Fruit fly (Drosophila melanogaster) whole organism, embryonic: Measurements from ENCODE around the gene yellow-e2.

Experiments used
- Bgb ChIP-seq: fragments of 200-800 bp; sonication (Bioruptor generic); IDR thresholded peaks from 2 replicates; pipeline ENCODE4 v1.3.6; 2022; ENCODE audit warnings: missing biosample characterization, missing genetic modification characterization; ENCODE audit not compliant: partially characterized antibody
- Bteb2 ChIP-seq: fragments of 200-800 bp; sonication (Bioruptor generic); optimal IDR thresholded peaks from 2 replicates; lab custom pipeline; 2016; ENCODE audit warnings: missing biosample characterization, missing genetic modification characterization
- CG10147 ChIP-seq: fragments of 200-800 bp; sonication (Bioruptor generic); optimal IDR thresholded peaks from 2 replicates; lab custom pipeline; 2019; ENCODE audit warnings: missing biosample characterization, mild to moderate bottlenecking, missing genetic modification characterization, moderate library complexity
- CG10267 ChIP-seq: fragments of 200-800 bp; sonication (Bioruptor generic); optimal IDR thresholded peaks from 2 replicates; lab custom pipeline; 2018; ENCODE audit warnings: missing biosample characterization, mild to moderate bottlenecking, missing genetic modification characterization, moderate library complexity
- CG12155 ChIP-seq: fragments of 200-800 bp; sonication (Bioruptor generic); optimal IDR thresholded peaks from 3 replicates; lab custom pipeline; 2016; ENCODE audit warnings: missing biosample characterization, missing genetic modification characterization
- CG13775 ChIP-seq: fragments of 200-800 bp; sonication (Bioruptor generic); optimal IDR thresholded peaks from 3 replicates; lab custom pipeline; 2017; ENCODE audit warnings: missing biosample characterization, mild to moderate bottlenecking, missing genetic modification characterization
- CG1529 ChIP-seq: fragments of 200-800 bp; sonication (Bioruptor generic); optimal IDR thresholded peaks from 3 replicates; lab custom pipeline; 2018; ENCODE audit warnings: missing biosample characterization, missing genetic modification characterization
- CG15479 ChIP-seq: fragments of 200-800 bp; sonication (Bioruptor generic); optimal IDR thresholded peaks from 3 replicates; lab custom pipeline; 2019; ENCODE audit warnings: missing biosample characterization, mild to moderate bottlenecking, missing genetic modification characterization, moderate library complexity
- CG16813 ChIP-seq: fragments of 200-800 bp; sonication (Bioruptor generic); IDR thresholded peaks from 3 replicates; pipeline ENCODE4 v1.3.6; 2022; ENCODE audit warnings: missing biosample characterization, missing genetic modification characterization; ENCODE audit not compliant: partially characterized antibody
- CG16863 ChIP-seq: fragments of 200-800 bp; sonication (Bioruptor generic); optimal IDR thresholded peaks from 3 replicates; lab custom pipeline; 2016; ENCODE audit warnings: missing biosample characterization, missing genetic modification characterization
- CG17328 ChIP-seq: fragments of 200-800 bp; sonication (Bioruptor generic); IDR thresholded peaks from 2 replicates; pipeline ENCODE4 v1.3.6; 2022; ENCODE audit warnings: missing biosample characterization, missing genetic modification characterization
- CG18011 ChIP-seq: fragments of 200-800 bp; sonication (Bioruptor generic); optimal IDR thresholded peaks from 2 replicates; lab custom pipeline; 2017; ENCODE audit warnings: missing biosample characterization, missing genetic modification characterization, mild to moderate bottlenecking, moderate library complexity, missing genotype
- CG18262 ChIP-seq: fragments of 200-800 bp; optimal IDR thresholded peaks from 3 replicates; lab custom pipeline; 2019; ENCODE audit warnings: missing biosample characterization, mild to moderate bottlenecking, missing genetic modification characterization, moderate library complexity
- CG18599 ChIP-seq: fragments of 200-800 bp; sonication (Bioruptor generic); optimal IDR thresholded peaks from 3 replicates; lab custom pipeline; 2017; ENCODE audit warnings: missing biosample characterization, missing genetic modification characterization, mild to moderate bottlenecking, moderate library complexity, missing genetic modification reagents
- CG18619 ChIP-seq: fragments of 200-800 bp; sonication (Bioruptor generic); optimal IDR thresholded peaks from 3 replicates; lab custom pipeline; 2017; ENCODE audit warnings: missing biosample characterization, mild to moderate bottlenecking, missing genetic modification characterization
- CG2712 ChIP-seq: fragments of 200-800 bp; optimal IDR thresholded peaks from 3 replicates; lab custom pipeline; 2019; ENCODE audit warnings: missing biosample characterization, mild to moderate bottlenecking, missing genetic modification characterization, moderate library complexity
- CG3163 ChIP-seq: fragments of 200-800 bp; sonication (Bioruptor generic); optimal IDR thresholded peaks from 3 replicates; lab custom pipeline; 2016; ENCODE audit warnings: missing biosample characterization, missing genetic modification characterization
- CG3838 ChIP-seq: fragments of 200-800 bp; sonication (Bioruptor generic); optimal IDR thresholded peaks from 3 replicates; lab custom pipeline; 2016; ENCODE audit warnings: missing biosample characterization, missing genetic modification characterization
- CG42726 ChIP-seq: fragments of 200-800 bp; sonication (Bioruptor generic); IDR thresholded peaks from 2 replicates; pipeline ENCODE4 v1.3.6; 2022; ENCODE audit warnings: missing biosample characterization, missing genetic modification characterization; ENCODE audit not compliant: partially characterized antibody
- CG5245 ChIP-seq: fragments of 200-800 bp; sonication (Bioruptor generic); optimal IDR thresholded peaks from 3 replicates; lab custom pipeline; 2016; ENCODE audit warnings: missing biosample characterization, missing genetic modification characterization
- CG6272 ChIP-seq: fragments of 200-800 bp; sonication (Bioruptor generic); IDR thresholded peaks from 2 replicates; pipeline ENCODE4 v1.3.6; 2022; ENCODE audit warnings: missing biosample characterization, missing genetic modification characterization
- CG6683 ChIP-seq: fragments of 200-800 bp; sonication (Bioruptor generic); optimal IDR thresholded peaks from 2 replicates; lab custom pipeline; 2017; ENCODE audit warnings: missing biosample characterization, mild to moderate bottlenecking, missing genetic modification characterization, missing genetic modification reagents
- CG6765 ChIP-seq: fragments of 200-800 bp; sonication (Bioruptor generic); optimal IDR thresholded peaks from 3 replicates; lab custom pipeline; 2017; ENCODE audit warnings: missing biosample characterization, mild to moderate bottlenecking, missing genetic modification characterization
- CG7556 ChIP-seq: fragments of 200-800 bp; sonication (Bioruptor generic); optimal IDR thresholded peaks from 2 replicates; lab custom pipeline; 2017; ENCODE audit warnings: missing biosample characterization, mild to moderate bottlenecking, missing genetic modification characterization
- CG8359 ChIP-seq: fragments of 200-800 bp; sonication (Bioruptor generic); optimal IDR thresholded peaks from 2 replicates; lab custom pipeline; 2017; ENCODE audit warnings: missing biosample characterization, mild to moderate bottlenecking, missing genetic modification characterization, borderline replicate concordance
- D19A ChIP-seq: fragments of 200-800 bp; optimal IDR thresholded peaks from 3 replicates; lab custom pipeline; 2019; ENCODE audit warnings: missing biosample characterization, mild to moderate bottlenecking, missing genetic modification characterization, moderate library complexity
- GATAe ChIP-seq: fragments of 200-800 bp; sonication (Bioruptor generic); conservative IDR thresholded peaks from 2 replicates; pipeline ENCODE4 v1.3.6; 2022; ENCODE audit warnings: missing biosample characterization, missing genetic modification characterization
- Jarid2 ChIP-seq: fragments of 200-800 bp; sonication (Bioruptor generic); optimal IDR thresholded peaks from 3 replicates; lab custom pipeline; 2017; ENCODE audit warnings: mild to moderate bottlenecking, missing biosample characterization, missing genetic modification reagents, missing genetic modification characterization
- Mes4 ChIP-seq: fragments of 200-800 bp; sonication (Bioruptor generic); optimal IDR thresholded peaks from 2 replicates; lab custom pipeline; 2016; ENCODE audit warnings: missing biosample characterization, missing genetic modification characterization
- Oli ChIP-seq: fragments of 200-800 bp; sonication (Bioruptor generic); optimal IDR thresholded peaks from 2 replicates; lab custom pipeline; 2018; ENCODE audit warnings: missing biosample characterization, mild to moderate bottlenecking, missing genetic modification characterization, moderate library complexity
- Rfx ChIP-seq: fragments of 200-800 bp; sonication (Bioruptor generic); IDR thresholded peaks from 2 replicates; pipeline ENCODE4 v1.3.6; 2022; ENCODE audit warnings: missing biosample characterization, missing genetic modification characterization
- Six4 ChIP-seq: fragments of 200-800 bp; sonication (Bioruptor generic); optimal IDR thresholded peaks from 2 replicates; lab custom pipeline; 2016; ENCODE audit warnings: missing biosample characterization, missing genetic modification characterization
- Taf1 ChIP-seq: fragments of 200-800 bp; sonication (Bioruptor generic); IDR thresholded peaks from 2 replicates; pipeline ENCODE4 v1.3.6; 2022; ENCODE audit warnings: missing biosample characterization, missing genetic modification characterization
- Xbp1 ChIP-seq: fragments of 200-800 bp; sonication (Bioruptor generic); optimal IDR thresholded peaks from 3 replicates; lab custom pipeline; 2016; ENCODE audit warnings: missing biosample characterization, mild to moderate bottlenecking, missing genetic modification characterization
- Xrp1 ChIP-seq: fragments of 200-800 bp; sonication (Bioruptor generic); IDR thresholded peaks from 2 replicates; pipeline ENCODE4 v1.3.6; 2022; ENCODE audit warnings: missing biosample characterization, missing genetic modification characterization
- ac ChIP-seq: fragments of 200-800 bp; sonication (Bioruptor generic); optimal IDR thresholded peaks from 3 replicates; lab custom pipeline; 2017; ENCODE audit warnings: missing biosample characterization, mild to moderate bottlenecking, missing genetic modification characterization
- ara ChIP-seq: fragments of 200-800 bp; sonication (Bioruptor generic); IDR thresholded peaks from 2 replicates; pipeline ENCODE4 v1.3.6; 2022; ENCODE audit warnings: missing biosample characterization, missing genetic modification characterization
- fd96Cb ChIP-seq: fragments of 200-800 bp; sonication (Bioruptor generic); optimal IDR thresholded peaks from 2 replicates; lab custom pipeline; 2018; ENCODE audit warnings: missing biosample characterization, mild to moderate bottlenecking, missing genetic modification characterization, moderate library complexity
- gsb-n ChIP-seq: fragments of 200-800 bp; sonication (Bioruptor generic); optimal IDR thresholded peaks from 3 replicates; lab custom pipeline; 2018; ENCODE audit warnings: missing biosample characterization, mild to moderate bottlenecking, missing genetic modification characterization
- insv ChIP-seq, 2 experiments: fragments of 200-800 bp; sonication (Bioruptor generic); optimal IDR thresholded peaks; 3 replicates each; lab custom pipeline; 2016 to 2018; ENCODE audit warnings: missing biosample characterization in 2 of 2, missing genetic modification characterization in 2 of 2
- jing ChIP-seq: fragments of 200-800 bp; sonication (Bioruptor generic); optimal IDR thresholded peaks from 2 replicates; lab custom pipeline; 2018; ENCODE audit warnings: missing biosample characterization, mild to moderate bottlenecking, missing genetic modification characterization
- mirr ChIP-seq: fragments of 200-800 bp; sonication (Bioruptor generic); optimal IDR thresholded peaks from 3 replicates; lab custom pipeline; 2018; ENCODE audit warnings: missing biosample characterization, mild to moderate bottlenecking, missing genetic modification characterization
- odd ChIP-seq: fragments of 200-800 bp; sonication (Bioruptor generic); optimal IDR thresholded peaks from 2 replicates; lab custom pipeline; 2017; ENCODE audit warnings: missing biosample characterization, mild to moderate bottlenecking, missing genetic modification characterization
- pum ChIP-seq: fragments of 200-800 bp; sonication (Bioruptor generic); optimal IDR thresholded peaks from 2 replicates; lab custom pipeline; 2016; ENCODE audit warnings: missing biosample characterization, missing genetic modification characterization
- row ChIP-seq: fragments of 200-800 bp; sonication (Bioruptor generic); IDR thresholded peaks from 3 replicates; pipeline ENCODE4 v1.3.6; 2022; ENCODE audit warnings: missing biosample characterization, missing genetic modification characterization
- run ChIP-seq: fragments of 200-800 bp; sonication (Bioruptor generic); optimal IDR thresholded peaks from 3 replicates; lab custom pipeline; 2018; ENCODE audit warnings: missing biosample characterization, mild to moderate bottlenecking, missing genetic modification characterization
- tgo ChIP-seq: fragments of 200-800 bp; sonication (Bioruptor generic); IDR thresholded peaks from 3 replicates; pipeline ENCODE4 v1.3.6; 2022; ENCODE audit warnings: missing biosample characterization, missing genetic modification characterization
- tio ChIP-seq: fragments of 200-800 bp; sonication (Bioruptor generic); optimal IDR thresholded peaks from 2 replicates; lab custom pipeline; 2017; ENCODE audit warnings: missing biosample characterization, missing genetic modification characterization, inconsistent platforms
- z ChIP-seq: fragments of 200-800 bp; sonication (Bioruptor generic); IDR thresholded peaks from 3 replicates; pipeline ENCODE4 v1.3.6; 2022; ENCODE audit warnings: missing biosample characterization, missing genetic modification characterization
- zf30C ChIP-seq: fragments of 200-800 bp; sonication (Bioruptor generic); optimal IDR thresholded peaks from 3 replicates; lab custom pipeline; 2018; ENCODE audit warnings: missing biosample characterization, mild to moderate bottlenecking, missing genetic modification characterization

The yellow-e2 gene

DNA sequence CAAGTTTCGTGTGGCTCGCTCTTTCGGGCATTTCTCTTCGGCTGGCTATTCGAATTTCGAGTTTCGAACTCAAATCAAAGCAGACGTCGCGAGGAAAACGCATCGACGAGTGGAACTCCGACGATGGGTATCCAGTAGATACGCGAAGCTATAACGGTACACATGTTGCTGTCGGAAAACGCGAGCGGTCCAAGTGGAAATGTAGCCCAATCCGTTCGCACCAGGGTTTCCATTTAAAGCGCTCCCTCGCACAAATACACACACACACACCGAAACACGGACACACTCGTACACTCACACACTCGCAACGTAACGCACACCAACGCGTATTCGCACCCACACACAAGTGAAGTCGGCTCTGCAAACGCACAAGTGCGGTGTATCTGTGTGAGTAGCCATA, 43.5 kb upstream of the yellow-e2 start, which contains the start of gene side-IV (continued):
- no peak for TF ChIP-seq row (GFP tag; lab: Robert Waterston, UW)
- TF ChIP-seq Jarid2 (GFP tag; lab: Kevin White, UChicago) = peak; percentile 96
- peak; percentile 36; the same call in 1 of the 2 replicates for TF ChIP-seq CG42726 (GFP tag; lab: Robert Waterston, UW)
- no peak for TF ChIP-seq CG16863
- no peak for TF ChIP-seq CG13775 (GFP tag; lab: Kevin White, UChicago)
- peak in 1 of 2 experiments; percentile 42 for TF ChIP-seq insv (GFP tag; optimal IDR thresholded peaks at IDR 0.05; lab: Kevin White, UChicago)
- no peak for TF ChIP-seq D19A (tag; lab: Kevin White, UChicago)
- peak; percentile 56; the same call in 2 of the 3 replicates for TF ChIP-seq z (GFP tag; lab: Robert Waterston, UW)
- peak; percentile 90 for TF ChIP-seq CG3163 (GFP tag; lab: Kevin White, UChicago)
- peak; percentile 63 for TF ChIP-seq CG8359
- peak; percentile 60; the same call in 1 of the 2 replicates for TF ChIP-seq Bgb (GFP tag; lab: Robert Waterston, UW)
- TF ChIP-seq odd (GFP tag; lab: Kevin White, UChicago) = no peak
- TF ChIP-seq jing (GFP tag; lab: Kevin White, UChicago) = peak; percentile 17
- no peak for TF ChIP-seq Xrp1 (GFP tag; lab: Robert Waterston, UW)
- no peak for TF ChIP-seq CG6272 (GFP tag; lab: Robert Waterston, UW)
- peak; percentile 18 for TF ChIP-seq CG18599 (GFP tag; lab: Kevin White, UChicago)
- TF ChIP-seq mirr (GFP tag; lab: Kevin White, UChicago) = peak; percentile 23
- TF ChIP-seq fd96Cb (tag; lab: Kevin White, UChicago) = no peak
- TF ChIP-seq GATAe (GFP tag; lab: Robert Waterston, UW) = no peak
- no peak for TF ChIP-seq run (tag; lab: Kevin White, UChicago)
- no peak for TF ChIP-seq ac (GFP tag; lab: Kevin White, UChicago)

- TF ChIP-seq CG12155 (GFP tag; lab: Kevin White, UChicago) (no peak), CG15479 (GFP tag; lab: Kevin White, UChicago) (no peak), CG6683 (GFP tag; lab: Kevin White, UChicago) (no peak), tio (GFP tag; lab: Kevin White, UChicago) (peak; percentile 13), CG18011 (GFP tag; lab: Kevin White, UChicago) (no peak), CG2712 (tag; lab: Kevin White, UChicago) (peak; percentile 76), CG16813 (GFP tag; lab: Robert Waterston, UW) (no peak), CG10267 (tag; lab: Kevin White, UChicago) (peak; percentile 44), CG1529 (GFP tag; lab: Kevin White, UChicago) (peak; percentile 29), CG5245 (no peak), CG10147 (no peak), CG17328 (GFP tag; lab: Robert Waterston, UW) (peak; percentile 37; the same call in 1 of the 2 replicates), ara (GFP tag; lab: Robert Waterston, UW) (peak; percentile 57; the same call in 1 of the 2 replicates), Taf1 (GFP tag; lab: Robert Waterston, UW) (no peak), gsb-n (peak; percentile 53), CG3838 (GFP tag; lab: Kevin White, UChicago) (no peak), Bteb2 (GFP tag; lab: Kevin White, UChicago) (no peak), CG18619 (GFP tag; lab: Kevin White, UChicago) (no peak), Xbp1 (peak; percentile 14), Rfx (no peak), zf30C (GFP tag; lab: Kevin White, UChicago) (peak; percentile 17), Six4 (GFP tag; lab: Kevin White, UChicago) (peak; percentile 4), CG18262 (tag; lab: Kevin White, UChicago) (peak; percentile 80), CG6765 (GFP tag; lab: Kevin White, UChicago) (no peak), tgo (0 out of 3 replicates have a peak, but pooled peaks have one; percentile 14), Oli (tag; lab: Kevin White, UChicago) (peak; percentile 54), Mes4 (GFP tag; lab: Kevin White, UChicago) (peak; percentile 27), pum (GFP tag; lab: Kevin White, UChicago) (peak; percentile 20), CG7556 (GFP tag; lab: Kevin White, UChicago) (peak; percentile 36)
Observed at dm6 chr3R:13448354-13448753, 41.6 kb upstream of the yellow-e2 start.
